Worm (Caenorhabditis elegans): ENCODE measurements around the gene K07C5.13.

The K07C5.13 gene

DNA sequence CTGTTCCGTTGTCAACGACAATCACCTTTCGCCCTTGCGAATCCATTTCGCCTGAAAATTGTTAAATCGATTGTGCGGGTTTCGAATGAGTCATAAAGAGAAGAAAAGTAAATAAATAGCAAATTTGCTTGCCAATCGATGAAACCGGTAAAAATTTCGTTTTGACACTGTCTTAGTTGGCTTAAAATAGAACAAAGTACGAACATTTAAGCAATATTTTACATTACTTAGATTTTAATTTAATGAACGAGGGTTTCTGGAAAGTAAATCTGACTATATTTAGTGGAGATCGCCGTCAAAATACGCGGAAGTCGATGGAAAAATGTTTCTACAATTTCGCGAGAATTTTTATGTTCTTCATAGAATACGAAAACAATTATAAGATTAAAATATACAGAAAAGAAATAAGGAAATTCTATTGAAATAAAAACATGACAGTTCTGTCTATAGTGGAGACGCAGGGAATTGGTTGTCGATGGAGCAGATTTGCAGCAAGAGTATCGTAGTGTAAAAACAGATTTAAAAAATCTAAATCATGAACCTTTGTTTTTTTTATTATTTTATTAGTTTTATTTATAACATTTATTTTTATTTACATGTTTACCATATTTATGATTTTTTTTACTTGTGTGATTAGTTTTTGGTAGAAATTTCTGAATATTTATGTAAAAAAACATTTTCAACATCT lies 3.4 kb upstream of the K07C5.13 start, which contains the start of gene arx-2:
Gene arx-2, minus strand, starts transcription at position 51 of the 688 bp plus-strand sequence.
- no peak for TF ChIP-seq hmg-4 (GFP tag; optimal IDR thresholded peaks at IDR 0.05)
- no peak for TF ChIP-seq sea-1 (GFP tag; conservative IDR thresholded peaks at IDR 0.05)
- TF ChIP-seq flt-1 (GFP tag; IDR thresholded peaks at IDR 0.05), result no peak
- no peak for TF ChIP-seq pes-1 (GFP tag; IDR thresholded peaks at IDR 0.05)
- TF ChIP-seq ceh-36 (tag; optimal IDR thresholded peaks at IDR 0.05), result no peak
- TF ChIP-seq hnd-1 (tag; optimal IDR thresholded peaks at IDR 0.05), result no peak
- no peak for TF ChIP-seq hmbx-1 (tag; optimal IDR thresholded peaks at IDR 0.05)
- TF ChIP-seq F13C5.2 (tag; optimal IDR thresholded peaks at IDR 0.05), result no peak
- no peak for TF ChIP-seq scrt-1 (GFP tag; IDR thresholded peaks at IDR 0.05)

ce11 chrV:10339200-10339599 lies 2.7 kb upstream of the K07C5.13 start, which contains the start of gene K07C5.2:
TSS of gene K07C5.2 (plus strand) at chrV:10339500.
- TF ChIP-seq pes-1 (GFP tag; IDR thresholded peaks at IDR 0.05) (no peak), scrt-1 (GFP tag; IDR thresholded peaks at IDR 0.05) (no peak), hnd-1 (tag; optimal IDR thresholded peaks at IDR 0.05) (no peak)

DNA sequence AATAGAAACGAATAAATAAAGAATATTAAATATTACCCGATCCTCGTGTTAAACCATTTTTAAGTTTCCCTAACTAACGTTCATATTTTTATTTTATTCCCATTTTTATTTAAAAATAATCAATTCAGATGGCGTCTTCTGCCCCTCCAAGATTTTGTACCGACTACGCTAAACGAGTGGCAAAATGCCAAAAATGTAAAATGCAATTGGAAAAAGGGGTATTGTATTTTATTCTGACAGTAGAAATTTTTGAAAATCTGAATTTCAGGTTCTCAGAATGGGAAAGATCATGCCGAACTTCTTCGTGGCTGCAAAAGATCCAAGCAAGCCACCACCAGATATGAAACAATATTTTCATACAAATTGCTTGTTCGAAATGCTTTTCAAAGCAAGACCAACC lies 1.0 kb downstream of the K07C5.13 start, which contains the start of gene K07C5.3:
Gene K07C5.3, plus strand, starts transcription at position 129 of the 400 bp plus-strand sequence.
- no peak for TF ChIP-seq B0310.2 (tag; optimal IDR thresholded peaks at IDR 0.05)
- TF ChIP-seq hmg-4 (GFP tag; optimal IDR thresholded peaks at IDR 0.05), result no peak
- TF ChIP-seq hmbx-1 (tag; optimal IDR thresholded peaks at IDR 0.05), result no peak
- TF ChIP-seq ama-1 (optimal IDR thresholded peaks at IDR 0.05), result no peak
- no peak for TF ChIP-seq ets-7 (tag; optimal IDR thresholded peaks at IDR 0.05)
- no peak for TF ChIP-seq ceh-13 (GFP tag; optimal IDR thresholded peaks at IDR 0.05)
- no peak for TF ChIP-seq aly-1 (tag; optimal IDR thresholded peaks at IDR 0.05)
- TF ChIP-seq hnd-1 (tag; optimal IDR thresholded peaks at IDR 0.05), result no peak
- TF ChIP-seq tbx-37 (GFP tag; conservative IDR thresholded peaks at IDR 0.05), result no peak
- no peak for TF ChIP-seq sea-1 (GFP tag; conservative IDR thresholded peaks at IDR 0.05)
- no peak for TF ChIP-seq F13C5.2 (tag; optimal IDR thresholded peaks at IDR 0.05)
- no peak for TF ChIP-seq scrt-1 (GFP tag; IDR thresholded peaks at IDR 0.05)
- no peak for TF ChIP-seq tra-4 (tag; optimal IDR thresholded peaks at IDR 0.05)
- TF ChIP-seq ceh-36 (tag; optimal IDR thresholded peaks at IDR 0.05), result no peak

DNA sequence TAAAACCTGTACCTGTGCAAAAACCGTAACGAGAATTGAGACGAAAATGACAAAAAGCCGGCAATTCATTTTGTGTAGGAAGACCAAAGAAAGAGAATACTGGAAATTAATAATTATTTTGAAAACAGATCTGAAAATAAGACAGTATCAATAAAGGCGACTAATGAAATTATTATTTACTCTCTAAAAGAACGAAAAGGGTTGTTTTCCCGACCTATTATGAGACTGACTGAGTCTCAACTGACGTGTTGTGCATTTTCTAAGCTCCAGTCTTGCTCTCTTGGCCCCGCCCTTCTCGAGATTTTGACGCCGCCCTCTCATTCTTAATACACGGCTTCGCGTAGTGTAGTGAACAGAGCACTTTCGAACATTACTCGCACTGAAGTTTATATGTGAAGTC lies 8.2 kb downstream of the K07C5.13 start, which contains the start of gene K07C5.9:
Gene K07C5.9, minus strand, starts transcription at position 101 of the 400 bp plus-strand sequence.
- TF ChIP-seq F13C5.2 (tag; optimal IDR thresholded peaks at IDR 0.05), result no peak
- no peak for TF ChIP-seq tra-4 (tag; optimal IDR thresholded peaks at IDR 0.05)
- TF ChIP-seq hmbx-1 (tag; optimal IDR thresholded peaks at IDR 0.05), result no peak
- no peak for TF ChIP-seq flt-1 (GFP tag; IDR thresholded peaks at IDR 0.05)
- no peak for TF ChIP-seq tbx-11 (GFP tag; IDR thresholded peaks at IDR 0.05)
- TF ChIP-seq ceh-36 (tag; optimal IDR thresholded peaks at IDR 0.05), result no peak
- TF ChIP-seq ets-7 (tag; optimal IDR thresholded peaks at IDR 0.05), result no peak
- no peak for TF ChIP-seq pes-1 (GFP tag; IDR thresholded peaks at IDR 0.05)

- TF ChIP-seq sea-1 (GFP tag; conservative IDR thresholded peaks at IDR 0.05) (no peak), flt-1 (GFP tag; IDR thresholded peaks at IDR 0.05) (no peak), pes-1 (GFP tag; IDR thresholded peaks at IDR 0.05) (0 out of 2 replicates have a peak, but pooled peaks have one; percentile 37)
These were observed 11.1 kb downstream of the K07C5.13 start, which contains the start of gene nol-56 for ce11 chrV:10352928-10353427. TSS of gene nol-56 (minus strand) at chrV:10352978.

DNA sequence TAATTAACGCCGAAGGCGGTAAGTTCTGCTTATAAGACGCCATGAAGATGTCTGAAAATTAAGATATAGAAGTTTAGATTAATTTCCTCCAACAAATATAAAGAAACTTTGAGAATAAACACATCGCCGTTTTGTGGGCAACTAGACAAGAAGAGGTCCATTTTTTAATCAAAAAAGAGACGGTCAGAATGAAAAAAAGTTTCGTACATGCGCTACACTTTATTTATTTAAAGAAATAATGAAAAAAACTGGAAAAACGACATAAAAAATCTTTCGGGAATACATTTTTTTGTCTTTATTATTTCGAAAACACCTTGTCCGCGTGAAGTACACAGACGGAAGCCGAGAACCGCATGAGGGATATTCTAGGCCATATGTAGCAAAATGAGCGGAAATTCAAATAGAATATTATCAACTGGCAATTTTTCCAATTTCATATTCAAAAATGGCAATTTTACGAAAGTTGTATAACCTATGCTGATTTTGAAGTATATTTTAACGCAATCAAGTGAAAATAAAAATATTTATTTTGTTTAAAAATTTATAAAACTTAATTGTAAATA lies 14.0 kb downstream of the K07C5.13 start, which contains the start of gene sluh-7:
Gene sluh-7, minus strand, starts transcription at position 51 of the 563 bp plus-strand sequence.
- TF ChIP-seq hmbx-1 (tag; optimal IDR thresholded peaks at IDR 0.05) (no peak), F13C5.2 (tag; optimal IDR thresholded peaks at IDR 0.05) (peak; percentile 43), hnd-1 (tag; optimal IDR thresholded peaks at IDR 0.05) (peak; percentile 21), tbx-37 (GFP tag; conservative IDR thresholded peaks at IDR 0.05) (peak; percentile 86), ceh-13 (GFP tag; optimal IDR thresholded peaks at IDR 0.05) (peak; percentile 28)

DNA sequence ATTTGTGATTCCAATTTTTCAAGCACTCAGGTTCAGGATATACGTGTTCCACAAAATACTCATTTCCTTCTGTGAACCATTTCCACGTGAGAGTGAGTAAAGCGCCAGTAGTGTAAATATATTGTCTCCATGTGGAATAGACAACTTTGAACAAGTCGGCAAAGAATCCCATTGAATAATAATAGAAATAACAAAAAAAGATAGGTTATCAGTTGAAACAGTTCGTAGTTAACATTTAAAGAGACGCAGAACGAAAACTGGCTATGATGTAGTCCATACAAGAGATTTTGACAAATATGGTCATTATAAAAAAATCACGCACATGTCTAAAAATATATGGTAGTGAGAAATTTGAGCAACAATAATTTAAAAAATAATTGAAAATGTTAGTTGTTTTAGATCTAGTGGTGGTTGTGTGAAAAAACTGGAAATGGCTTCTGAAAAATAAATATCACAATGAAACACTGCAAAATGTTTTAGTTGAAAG lies 15.7 kb downstream of the K07C5.13 start, which contains the start of gene ceeh-2:
Gene ceeh-2, minus strand, starts transcription at position 437 of the 487 bp plus-strand sequence.
- TF ChIP-seq tra-4 (tag; optimal IDR thresholded peaks at IDR 0.05), result no peak
- TF ChIP-seq ceh-13 (GFP tag; optimal IDR thresholded peaks at IDR 0.05), result no peak
- TF ChIP-seq scrt-1 (GFP tag; IDR thresholded peaks at IDR 0.05), result no peak
- TF ChIP-seq tbx-11 (GFP tag; IDR thresholded peaks at IDR 0.05), result no peak
- TF ChIP-seq hmg-4 (GFP tag; optimal IDR thresholded peaks at IDR 0.05), result no peak
- TF ChIP-seq sea-1 (GFP tag; conservative IDR thresholded peaks at IDR 0.05), result no peak
- TF ChIP-seq flt-1 (GFP tag; IDR thresholded peaks at IDR 0.05), result no peak
- TF ChIP-seq pes-1 (GFP tag; IDR thresholded peaks at IDR 0.05), result no peak
- TF ChIP-seq ets-7 (tag; optimal IDR thresholded peaks at IDR 0.05), result no peak
- TF ChIP-seq ama-1 (optimal IDR thresholded peaks at IDR 0.05), result no peak

- no peak for TF ChIP-seq ceh-36 (tag; optimal IDR thresholded peaks at IDR 0.05)
- TF ChIP-seq hmg-4 (GFP tag; optimal IDR thresholded peaks at IDR 0.05), result no peak
- no peak for TF ChIP-seq hmbx-1 (tag; optimal IDR thresholded peaks at IDR 0.05)
- TF ChIP-seq pes-1 (GFP tag; IDR thresholded peaks at IDR 0.05), result no peak
- no peak for TF ChIP-seq ama-1 (optimal IDR thresholded peaks at IDR 0.05)
- TF ChIP-seq flt-1 (GFP tag; IDR thresholded peaks at IDR 0.05), result no peak
- TF ChIP-seq ets-7 (tag; optimal IDR thresholded peaks at IDR 0.05), result no peak
- TF ChIP-seq F13C5.2 (tag; optimal IDR thresholded peaks at IDR 0.05), result no peak
- no peak for TF ChIP-seq sea-1 (GFP tag; conservative IDR thresholded peaks at IDR 0.05)
- no peak for TF ChIP-seq aly-1 (tag; optimal IDR thresholded peaks at IDR 0.05)
- no peak for TF ChIP-seq B0310.2 (tag; optimal IDR thresholded peaks at IDR 0.05)
- no peak for TF ChIP-seq tbx-37 (GFP tag; conservative IDR thresholded peaks at IDR 0.05)
- TF ChIP-seq ceh-13 (GFP tag; optimal IDR thresholded peaks at IDR 0.05), result no peak
- no peak for TF ChIP-seq hnd-1 (tag; optimal IDR thresholded peaks at IDR 0.05)
- TF ChIP-seq tra-4 (tag; optimal IDR thresholded peaks at IDR 0.05), result no peak
- TF ChIP-seq scrt-1 (GFP tag; IDR thresholded peaks at IDR 0.05), result no peak
These were observed 16.4 kb downstream of the K07C5.13 start, which contains the start of gene ttll-15 for ce11 chrV:10358238-10358637. TSS of gene ttll-15 (plus strand) at chrV:10358538.

Measured in whole organism, early embryonic.